Fruit fly (Drosophila melanogaster) whole organism, embryonic: ENCODE data around the gene Moe.
A peak's percentile ranks its signal among the peaks of the same experiment; 100 is the strongest.

ENCODE experiments used
- ATbp ChIP-seq: fragments of 200-800 bp; sonication (Bioruptor generic); optimal IDR thresholded peaks from 2 replicates; lab custom pipeline; 2017; ENCODE audit warnings: missing biosample characterization, mild to moderate bottlenecking, missing genetic modification characterization, missing genetic modification reagents
- Atf3 ChIP-seq: fragments of 200-800 bp; sonication (Bioruptor generic); optimal IDR thresholded peaks from 3 replicates; lab custom pipeline; 2016; ENCODE audit warnings: missing biosample characterization, missing genetic modification characterization
- Bteb2 ChIP-seq: fragments of 200-800 bp; sonication (Bioruptor generic); optimal IDR thresholded peaks from 2 replicates; lab custom pipeline; 2016; ENCODE audit warnings: missing biosample characterization, missing genetic modification characterization
- CG10147 ChIP-seq: fragments of 200-800 bp; sonication (Bioruptor generic); optimal IDR thresholded peaks from 2 replicates; lab custom pipeline; 2019; ENCODE audit warnings: missing biosample characterization, mild to moderate bottlenecking, missing genetic modification characterization, moderate library complexity
- CG10543 ChIP-seq: fragments of 200-800 bp; sonication (Bioruptor generic); optimal IDR thresholded peaks from 3 replicates; lab custom pipeline; 2017; ENCODE audit warnings: missing biosample characterization, mild to moderate bottlenecking, missing genetic modification characterization, moderate library complexity
- CG11247 ChIP-seq: fragments of 200-800 bp; sonication (Bioruptor generic); IDR thresholded peaks from 2 replicates; pipeline ENCODE4 v1.3.6; 2022; ENCODE audit warnings: missing biosample characterization, missing genetic modification characterization
- CG11695 ChIP-seq: fragments of 200-800 bp; sonication (Bioruptor generic); IDR thresholded peaks from 3 replicates; pipeline ENCODE4 v1.3.6; 2022; ENCODE audit warnings: missing biosample characterization, missing genetic modification characterization
- CG12744 ChIP-seq: fragments of 200-800 bp; sonication (Bioruptor generic); optimal IDR thresholded peaks from 2 replicates; lab custom pipeline; 2016; ENCODE audit warnings: missing biosample characterization, missing genetic modification characterization
- CG13123 ChIP-seq: fragments of 200-800 bp; sonication (Bioruptor generic); optimal IDR thresholded peaks from 2 replicates; lab custom pipeline; 2016; ENCODE audit warnings: missing biosample characterization, missing genetic modification characterization
- CG14860 ChIP-seq: fragments of 200-800 bp; sonication (Bioruptor generic); IDR thresholded peaks from 3 replicates; pipeline ENCODE4 v1.3.6; 2022; ENCODE audit warnings: missing biosample characterization, missing genetic modification characterization; ENCODE audit not compliant: partially characterized antibody
- CG16813 ChIP-seq: fragments of 200-800 bp; sonication (Bioruptor generic); IDR thresholded peaks from 3 replicates; pipeline ENCODE4 v1.3.6; 2022; ENCODE audit warnings: missing biosample characterization, missing genetic modification characterization; ENCODE audit not compliant: partially characterized antibody
- CG18599 ChIP-seq: fragments of 200-800 bp; sonication (Bioruptor generic); optimal IDR thresholded peaks from 3 replicates; lab custom pipeline; 2017; ENCODE audit warnings: missing biosample characterization, missing genetic modification characterization, mild to moderate bottlenecking, moderate library complexity, missing genetic modification reagents
- CG2202 ChIP-seq: fragments of 200-800 bp; sonication (Bioruptor generic); optimal IDR thresholded peaks from 2 replicates; lab custom pipeline; 2018; ENCODE audit warnings: missing biosample characterization, mild to moderate bottlenecking, missing genetic modification characterization
- CG2712 ChIP-seq: fragments of 200-800 bp; optimal IDR thresholded peaks from 3 replicates; lab custom pipeline; 2019; ENCODE audit warnings: missing biosample characterization, mild to moderate bottlenecking, missing genetic modification characterization, moderate library complexity
- CG34224 ChIP-seq: fragments of 200-800 bp; sonication (Bioruptor generic); IDR thresholded peaks from 3 replicates; pipeline ENCODE4 v1.3.6; 2022; ENCODE audit warnings: missing biosample characterization, missing genetic modification characterization; ENCODE audit not compliant: partially characterized antibody
- CG4282 ChIP-seq: fragments of 200-800 bp; sonication (Bioruptor generic); optimal IDR thresholded peaks from 2 replicates; lab custom pipeline; 2016; ENCODE audit warnings: missing biosample characterization, missing genetic modification characterization
- CG4328 ChIP-seq: fragments of 200-800 bp; sonication (Bioruptor generic); optimal IDR thresholded peaks from 3 replicates; lab custom pipeline; 2017; ENCODE audit warnings: missing biosample characterization, missing genetic modification reagents, missing genetic modification characterization
- CG6272 ChIP-seq: fragments of 200-800 bp; sonication (Bioruptor generic); IDR thresholded peaks from 2 replicates; pipeline ENCODE4 v1.3.6; 2022; ENCODE audit warnings: missing biosample characterization, missing genetic modification characterization
- D ChIP-seq, 2 experiments: fragments of 200-800 bp in 1 of 2; fragments of >200 bp in 1 of 2; sonication (Bioruptor generic) in 1 of 2; optimal IDR thresholded peaks; 2 replicates in 1 of 2; 3 replicates in 1 of 2; lab custom pipeline; 2017; ENCODE audit warnings: mild to moderate bottlenecking in 1 of 2, missing biosample characterization in 1 of 2, missing genetic modification characterization in 1 of 2, missing genetic modification reagents in 1 of 2
- Deaf1 ChIP-seq: fragments of 200-800 bp; optimal IDR thresholded peaks from 3 replicates; lab custom pipeline; 2019; ENCODE audit warnings: missing biosample characterization, mild to moderate bottlenecking, missing genetic modification characterization, moderate library complexity
- Dek ChIP-seq: fragments of 200-800 bp; sonication (Bioruptor generic); optimal IDR thresholded peaks from 3 replicates; lab custom pipeline; 2019; ENCODE audit warnings: missing biosample characterization, mild to moderate bottlenecking, missing genetic modification characterization, moderate library complexity
- Gsc ChIP-seq: fragments of 200-800 bp; sonication (Bioruptor generic); IDR thresholded peaks from 2 replicates; pipeline ENCODE4 v1.3.6; 2022; ENCODE audit warnings: missing biosample characterization, missing genetic modification characterization
- Hand ChIP-seq: fragments of 200-800 bp; sonication (Bioruptor generic); optimal IDR thresholded peaks from 2 replicates; lab custom pipeline; 2017; ENCODE audit warnings: mild to moderate bottlenecking, missing biosample characterization, missing genetic modification reagents, missing genetic modification characterization
- Lpt ChIP-seq: fragments of >200 bp; optimal IDR thresholded peaks from 2 replicates; lab custom pipeline; 2018; ENCODE audit warnings: missing biosample characterization, missing genetic modification characterization
- Six4 ChIP-seq: fragments of 200-800 bp; sonication (Bioruptor generic); optimal IDR thresholded peaks from 2 replicates; lab custom pipeline; 2016; ENCODE audit warnings: missing biosample characterization, missing genetic modification characterization
- YL-1 ChIP-seq: fragments of 200-800 bp; sonication (Bioruptor generic); optimal IDR thresholded peaks from 3 replicates; lab custom pipeline; 2017; ENCODE audit warnings: missing biosample characterization, mild to moderate bottlenecking, missing genetic modification characterization
- bab2 ChIP-seq: fragments of 200-800 bp; sonication (Bioruptor generic); optimal IDR thresholded peaks from 2 replicates; lab custom pipeline; 2016; ENCODE audit warnings: missing biosample characterization, missing genetic modification characterization
- br ChIP-seq: fragments of >200 bp; optimal IDR thresholded peaks from 2 replicates; lab custom pipeline; 2017
- btn ChIP-seq: fragments of 200-800 bp; sonication (Bioruptor generic); optimal IDR thresholded peaks from 2 replicates; lab custom pipeline; 2016; ENCODE audit warnings: missing biosample characterization, missing genetic modification characterization
- disco-r ChIP-seq: fragments of 200-800 bp; sonication (Bioruptor generic); optimal IDR thresholded peaks from 2 replicates; lab custom pipeline; 2016; ENCODE audit warnings: missing biosample characterization, missing genetic modification characterization
- ems ChIP-seq: fragments of 200-800 bp; sonication (Bioruptor generic); optimal IDR thresholded peaks from 3 replicates; lab custom pipeline; 2016; ENCODE audit warnings: missing biosample characterization, missing genetic modification characterization
- grau ChIP-seq: fragments of 200-800 bp; optimal IDR thresholded peaks from 3 replicates; lab custom pipeline; 2019; ENCODE audit warnings: missing biosample characterization, mild to moderate bottlenecking, missing genetic modification characterization, moderate library complexity
- hb ChIP-seq: fragments of 200-800 bp; sonication (Bioruptor generic); IDR thresholded peaks from 3 replicates; pipeline ENCODE4 v1.3.6; 2022; ENCODE audit warnings: missing biosample characterization, missing genetic modification characterization; ENCODE audit not compliant: partially characterized antibody
- insv ChIP-seq, 2 experiments: fragments of 200-800 bp; sonication (Bioruptor generic); optimal IDR thresholded peaks; 3 replicates each; lab custom pipeline; 2016 to 2018; ENCODE audit warnings: missing biosample characterization in 2 of 2, missing genetic modification characterization in 2 of 2
- inv ChIP-seq: fragments of 200-800 bp; sonication (Bioruptor generic); IDR thresholded peaks from 2 replicates; pipeline ENCODE4 v1.3.6; 2022; ENCODE audit warnings: missing biosample characterization, missing genetic modification characterization; ENCODE audit not compliant: partially characterized antibody
- jing ChIP-seq: fragments of 200-800 bp; sonication (Bioruptor generic); optimal IDR thresholded peaks from 2 replicates; lab custom pipeline; 2018; ENCODE audit warnings: missing biosample characterization, mild to moderate bottlenecking, missing genetic modification characterization
- lilli ChIP-seq: fragments of 200-800 bp; sonication (Bioruptor generic); optimal IDR thresholded peaks from 3 replicates; lab custom pipeline; 2016; ENCODE audit warnings: missing biosample characterization, missing genetic modification characterization
- lmd ChIP-seq: fragments of 200-800 bp; sonication (Bioruptor generic); IDR thresholded peaks from 2 replicates; pipeline ENCODE4 v1.3.6; 2022; ENCODE audit warnings: missing biosample characterization, missing genetic modification characterization
- lola ChIP-seq, 3 experiments: fragments of >200 bp in 2 of 3; fragments of 200-800 bp in 1 of 3; sonication (Bioruptor generic) in 1 of 3; optimal IDR thresholded peaks; 2 replicates each; lab custom pipeline; 2017 to 2019; ENCODE audit warnings: missing biosample characterization in 3 of 3, missing genetic modification characterization in 3 of 3, mild to moderate bottlenecking in 1 of 3, moderate library complexity in 1 of 3
- odd ChIP-seq: fragments of 200-800 bp; sonication (Bioruptor generic); optimal IDR thresholded peaks from 2 replicates; lab custom pipeline; 2017; ENCODE audit warnings: missing biosample characterization, mild to moderate bottlenecking, missing genetic modification characterization
- onecut ChIP-seq: fragments of 200-800 bp; sonication (Bioruptor generic); IDR thresholded peaks from 2 replicates; pipeline ENCODE4 v1.3.6; 2022; ENCODE audit warnings: missing biosample characterization, missing genetic modification characterization
- p53 ChIP-seq: fragments of 200-800 bp; sonication (Bioruptor generic); optimal IDR thresholded peaks from 2 replicates; lab custom pipeline; 2016; ENCODE audit warnings: missing biosample characterization, missing genetic modification characterization
- rib ChIP-seq: fragments of 200-800 bp; sonication (Bioruptor generic); IDR thresholded peaks from 2 replicates; pipeline ENCODE4 v1.3.6; 2022; ENCODE audit warnings: missing biosample characterization, missing genetic modification characterization
- sens-2 ChIP-seq: fragments of 200-800 bp; sonication (Bioruptor generic); IDR thresholded peaks from 2 replicates; pipeline ENCODE4 v1.3.6; 2022; ENCODE audit warnings: missing biosample characterization, missing genetic modification characterization
- sqz ChIP-seq: fragments of 200-800 bp; sonication (Bioruptor generic); optimal IDR thresholded peaks from 3 replicates; lab custom pipeline; 2018; ENCODE audit warnings: missing biosample characterization, mild to moderate bottlenecking, missing genetic modification characterization
- sr ChIP-seq: fragments of 200-800 bp; sonication (Bioruptor generic); IDR thresholded peaks from 3 replicates; pipeline ENCODE4 v1.3.6; 2022; ENCODE audit warnings: missing biosample characterization, missing genetic modification characterization
- ttk ChIP-seq: fragments of 200-800 bp; sonication (Bioruptor generic); IDR thresholded peaks from 2 replicates; pipeline ENCODE4 v2.1.2; 2022; ENCODE audit warnings: missing biosample characterization, missing genetic modification characterization
- unpg ChIP-seq: fragments of 200-800 bp; sonication (Bioruptor generic); optimal IDR thresholded peaks from 3 replicates; lab custom pipeline; 2018; ENCODE audit warnings: missing biosample characterization, mild to moderate bottlenecking, missing genetic modification characterization, moderate library complexity
- vvl ChIP-seq: fragments of 200-800 bp; sonication (Bioruptor generic); IDR thresholded peaks from 2 replicates; pipeline ENCODE4 v1.3.6; 2022; ENCODE audit warnings: missing biosample characterization, missing genetic modification characterization
- z ChIP-seq: fragments of 200-800 bp; sonication (Bioruptor generic); IDR thresholded peaks from 3 replicates; pipeline ENCODE4 v1.3.6; 2022; ENCODE audit warnings: missing biosample characterization, missing genetic modification characterization
- zen ChIP-seq: fragments of 200-800 bp; sonication (Bioruptor generic); optimal IDR thresholded peaks from 3 replicates; lab custom pipeline; 2018; ENCODE audit warnings: missing biosample characterization, mild to moderate bottlenecking, missing genetic modification characterization, moderate library complexity
- zfh2 ChIP-seq: fragments of 200-800 bp; sonication (Bioruptor generic); optimal IDR thresholded peaks from 2 replicates; lab custom pipeline; 2016; ENCODE audit warnings: missing biosample characterization, missing genetic modification characterization

Moe gene

DNA sequence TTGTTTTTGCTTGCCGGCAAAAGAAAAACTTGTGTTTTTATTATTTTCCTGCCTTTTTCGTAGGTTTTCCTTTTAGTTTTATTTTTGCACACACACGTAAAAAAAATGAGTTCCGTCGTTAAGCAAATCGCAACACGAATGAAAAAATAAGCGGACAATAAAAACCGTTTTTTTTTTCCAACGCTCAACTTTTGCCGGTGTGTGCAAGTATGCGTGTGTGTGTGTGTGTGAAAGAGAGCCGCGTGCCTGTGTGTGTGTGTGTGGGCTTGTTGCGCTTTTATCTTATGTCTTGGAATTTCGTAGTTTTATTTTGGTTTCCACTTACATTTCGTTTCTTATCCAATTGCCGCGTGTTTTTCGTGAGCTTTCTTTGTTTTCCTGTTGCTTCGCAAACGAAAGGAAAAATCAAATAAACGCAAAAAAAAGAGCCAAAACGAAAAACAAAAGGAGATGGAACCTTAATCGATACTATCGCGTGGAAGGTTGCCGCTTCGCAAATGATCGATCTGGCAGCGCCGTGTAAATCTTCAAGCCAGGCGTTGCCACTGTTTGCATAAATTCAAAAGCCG is at the start of gene Moe (continued):
- TF ChIP-seq lmd (GFP tag; lab: Robert Waterston, UW): peak; percentile 37; the same call in 1 of the 2 replicates
- TF ChIP-seq ttk (GFP tag; lab: Robert Waterston, UW): no peak
- no peak for TF ChIP-seq disco-r
- peak; percentile 25 for TF ChIP-seq zen (tag; lab: Kevin White, UChicago)
- peak; percentile 64 for TF ChIP-seq bab2
- peak; percentile 39 for TF ChIP-seq grau (tag; lab: Kevin White, UChicago)
- no peak for TF ChIP-seq Hand (GFP tag; lab: Kevin White, UChicago)
- peak; percentile 23 for TF ChIP-seq Six4 (GFP tag; lab: Kevin White, UChicago)
- no peak for TF ChIP-seq Gsc (GFP tag; lab: Robert Waterston, UW)
- TF ChIP-seq ems (GFP tag; lab: Kevin White, UChicago): peak; percentile 54
- peak; percentile 1 for TF ChIP-seq YL-1
- TF ChIP-seq CG14860 (GFP tag; lab: Robert Waterston, UW): peak; percentile 60; the same call in 2 of the 3 replicates
- peak; percentile 26 for TF ChIP-seq CG13123 (GFP tag; lab: Kevin White, UChicago)
- no peak for TF ChIP-seq lola (GFP tag; optimal IDR thresholded peaks at IDR 0.05; lab: Kevin White, UChicago)
- no peak for TF ChIP-seq ATbp (GFP tag; lab: Kevin White, UChicago)
- no peak for TF ChIP-seq CG11695 (GFP tag; lab: Robert Waterston, UW)
- TF ChIP-seq CG11247 (GFP tag; lab: Robert Waterston, UW): peak; percentile 45; the same call in 1 of the 2 replicates
- peak; percentile 32; the same call in 1 of the 2 replicates for TF ChIP-seq sens-2 (GFP tag; lab: Robert Waterston, UW)
- peak; percentile 15 for TF ChIP-seq Atf3
- TF ChIP-seq rib (GFP tag; lab: Robert Waterston, UW): no peak
- no peak for TF ChIP-seq br (lab: Kevin White, UChicago)
- no peak for TF ChIP-seq unpg
- TF ChIP-seq lilli: peak; percentile 81
- no peak for TF ChIP-seq odd
- TF ChIP-seq Dek: peak; percentile 4
- TF ChIP-seq sqz (GFP tag; lab: Kevin White, UChicago): peak; percentile 86
- TF ChIP-seq Lpt (GFP tag; lab: Kevin White, UChicago): no peak
- peak; percentile 79; the same call in 2 of the 3 replicates for TF ChIP-seq CG34224 (GFP tag; lab: Robert Waterston, UW)
- peak; percentile 0 for TF ChIP-seq Deaf1 (tag; lab: Kevin White, UChicago)
- TF ChIP-seq sr (GFP tag; lab: Robert Waterston, UW): no peak
- peak; percentile 71 for TF ChIP-seq CG4282 (GFP tag; lab: Kevin White, UChicago)
- TF ChIP-seq CG4328 (GFP tag; lab: Kevin White, UChicago): no peak
- peak; percentile 55 for TF ChIP-seq CG10543
- peak; percentile 23 for TF ChIP-seq CG10147 (GFP tag; lab: Kevin White, UChicago)
- TF ChIP-seq btn (GFP tag; lab: Kevin White, UChicago): peak; percentile 12
- TF ChIP-seq p53 (GFP tag; lab: Kevin White, UChicago): peak; percentile 25
- TF ChIP-seq vvl: peak; percentile 39; the same call in 1 of the 2 replicates
- peak; percentile 29 for TF ChIP-seq CG18599 (GFP tag; lab: Kevin White, UChicago)
- peak; percentile 48; the same call in 1 of the 2 replicates for TF ChIP-seq CG6272 (GFP tag; lab: Robert Waterston, UW)
- no peak for TF ChIP-seq CG2202
- TF ChIP-seq CG12744 (GFP tag; lab: Kevin White, UChicago): no peak

DNA sequence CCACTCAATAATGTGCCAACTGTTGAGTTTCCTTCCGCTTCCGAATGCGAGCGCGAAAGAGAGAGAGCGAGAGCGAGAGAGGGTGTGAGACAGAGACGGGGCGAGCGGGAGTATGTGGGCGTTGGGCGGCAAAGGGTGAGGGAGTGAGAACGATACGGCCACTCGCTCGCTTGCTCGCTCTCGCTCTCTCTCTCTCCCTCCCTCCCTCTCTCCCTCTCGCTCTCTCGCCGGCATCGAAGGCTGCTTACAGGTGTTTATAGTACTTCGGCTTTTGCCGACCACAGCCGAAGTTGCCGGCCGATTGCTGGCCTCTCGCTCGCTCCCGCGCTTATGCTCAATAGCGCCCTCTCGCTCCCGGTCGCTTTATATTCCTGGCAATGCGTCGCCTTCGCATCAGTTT is 26.6 kb upstream of the Moe start:
- TF ChIP-seq D (optimal IDR thresholded peaks at IDR 0.05; lab: Kevin White, UChicago) (no peak), D (GFP tag; optimal IDR thresholded peaks at IDR 0.05; lab: Kevin White, UChicago) (no peak), CG2712 (no peak), jing (GFP tag; lab: Kevin White, UChicago) (no peak), onecut (no peak), z (no peak), insv (GFP tag; optimal IDR thresholded peaks at IDR 0.05; lab: Kevin White, UChicago) (no peak), Bteb2 (GFP tag; lab: Kevin White, UChicago) (no peak), CG16813 (GFP tag; lab: Robert Waterston, UW) (0 out of 3 replicates have a peak, but pooled peaks have one; percentile 18), inv (GFP tag; lab: Robert Waterston, UW) (no peak), zfh2 (GFP tag; lab: Kevin White, UChicago) (no peak), hb (no peak)
